Fruit fly (Drosophila melanogaster) whole organism, pupa: Measurements from ENCODE around the gene CG3117.

Experiments
- CG10348 ChIP-seq: fragments of 200-800 bp; sonication (Bioruptor generic); IDR thresholded peaks from 2 replicates; pipeline ENCODE4 v1.3.6; 2022; ENCODE audit warnings: missing biosample characterization, missing genetic modification characterization
- CG12605 ChIP-seq: fragments of 200-800 bp; sonication (Bioruptor generic); IDR thresholded peaks from 2 replicates; pipeline ENCODE4 v1.3.6; 2022; ENCODE audit warnings: missing biosample characterization, missing genetic modification characterization
- CG13204 ChIP-seq: fragments of 200-800 bp; sonication (Bioruptor generic); optimal IDR thresholded peaks from 2 replicates; lab custom pipeline; 2018; ENCODE audit warnings: missing biosample characterization, mild to moderate bottlenecking, missing genetic modification characterization, moderate library complexity
- CG14655 ChIP-seq: fragments of 200-800 bp; sonication (Bioruptor generic); optimal IDR thresholded peaks from 3 replicates; lab custom pipeline; 2017; ENCODE audit warnings: mild to moderate bottlenecking, missing biosample characterization, missing genetic modification reagents, missing genetic modification characterization
- CG15710 ChIP-seq: fragments of 200-800 bp; sonication (Bioruptor generic); optimal IDR thresholded peaks from 2 replicates; lab custom pipeline; 2018; ENCODE audit warnings: missing biosample characterization, mild to moderate bottlenecking, missing genetic modification characterization, moderate library complexity
- CG17806 ChIP-seq: fragments of 200-800 bp; sonication (Bioruptor generic); optimal IDR thresholded peaks from 2 replicates; lab custom pipeline; 2018; ENCODE audit warnings: missing biosample characterization, mild to moderate bottlenecking, missing genetic modification characterization, moderate library complexity
- CG32121 ChIP-seq: fragments of 200-800 bp; sonication (Bioruptor generic); IDR thresholded peaks from 2 replicates; pipeline ENCODE4 v1.3.6; 2022; ENCODE audit warnings: missing biosample characterization, missing genetic modification characterization
- CG34367 ChIP-seq: fragments of 200-800 bp; sonication (Bioruptor generic); optimal IDR thresholded peaks from 2 replicates; lab custom pipeline; 2018; ENCODE audit warnings: missing biosample characterization, mild to moderate bottlenecking, missing genetic modification characterization
- CG4496 ChIP-seq: fragments of 200-800 bp; sonication (Bioruptor generic); IDR thresholded peaks from 3 replicates; pipeline ENCODE4 v1.3.6; 2022; ENCODE audit warnings: missing biosample characterization, missing genetic modification characterization
- CG8159 ChIP-seq: fragments of 200-800 bp; sonication (Bioruptor generic); optimal IDR thresholded peaks from 3 replicates; lab custom pipeline; 2018; ENCODE audit warnings: missing biosample characterization, mild to moderate bottlenecking, missing genetic modification characterization, moderate library complexity
- CG8301 ChIP-seq: fragments of 200-800 bp; sonication (Bioruptor generic); optimal IDR thresholded peaks from 2 replicates; lab custom pipeline; 2018; ENCODE audit warnings: missing biosample characterization, mild to moderate bottlenecking, missing genetic modification characterization
- CG9948 ChIP-seq: fragments of 200-800 bp; sonication (Bioruptor generic); optimal IDR thresholded peaks from 2 replicates; lab custom pipeline; 2018; ENCODE audit warnings: missing biosample characterization, mild to moderate bottlenecking, missing genetic modification characterization, moderate library complexity
- D1 ChIP-seq: fragments of 200-800 bp; sonication (Bioruptor generic); optimal IDR thresholded peaks from 2 replicates; lab custom pipeline; 2018; ENCODE audit warnings: missing biosample characterization, mild to moderate bottlenecking, missing genetic modification characterization, moderate library complexity
- EcR ChIP-seq: fragments of 200-800 bp; sonication (Bioruptor generic); optimal IDR thresholded peaks from 3 replicates; lab custom pipeline; 2019; ENCODE audit warnings: missing biosample characterization, missing genetic modification characterization, mild to moderate bottlenecking, moderate library complexity, missing genetic modification reagents
- Ets98B ChIP-seq: fragments of 200-800 bp; sonication (Bioruptor generic); IDR thresholded peaks from 2 replicates; pipeline ENCODE4 v1.3.6; 2022; ENCODE audit warnings: missing biosample characterization, missing genetic modification characterization
- Pif1A ChIP-seq: fragments of 200-800 bp; sonication (Bioruptor generic); optimal IDR thresholded peaks from 3 replicates; lab custom pipeline; 2016; ENCODE audit warnings: missing biosample characterization, missing genetic modification characterization
- Pif1B ChIP-seq: fragments of 200-800 bp; sonication (Bioruptor generic); optimal IDR thresholded peaks from 3 replicates; lab custom pipeline; 2016; ENCODE audit warnings: missing biosample characterization, missing genetic modification characterization
- Snoo ChIP-seq: fragments of 200-800 bp; sonication (Bioruptor generic); optimal IDR thresholded peaks from 3 replicates; lab custom pipeline; 2017; ENCODE audit warnings: missing biosample characterization, mild to moderate bottlenecking, missing genetic modification characterization, inconsistent platforms
- fd96Ca ChIP-seq: fragments of 200-800 bp; sonication (Bioruptor generic); IDR thresholded peaks from 3 replicates; pipeline ENCODE4 v1.3.6; 2022; ENCODE audit warnings: missing biosample characterization, missing genetic modification characterization
- gl ChIP-seq: fragments of 200-800 bp; sonication (Bioruptor generic); optimal IDR thresholded peaks from 2 replicates; lab custom pipeline; 2018; ENCODE audit warnings: missing biosample characterization, mild to moderate bottlenecking, missing genetic modification characterization
- rn ChIP-seq: fragments of 200-800 bp; sonication (Bioruptor generic); IDR thresholded peaks from 2 replicates; pipeline ENCODE4 v1.3.6; 2022; ENCODE audit warnings: missing biosample characterization, missing genetic modification characterization

CG3117 gene

dm6 chr2L:2861885-2862620 is 15.0 kb upstream of the CG3117 start:
- TF ChIP-seq CG34367 (tag; lab: Kevin White, UChicago) (no peak), fd96Ca (GFP tag; lab: Robert Waterston, UW) (peak; percentile 75), CG17806 (tag; lab: Kevin White, UChicago) (peak; percentile 7), gl (tag; lab: Kevin White, UChicago) (peak; percentile 41), CG14655 (GFP tag; lab: Kevin White, UChicago) (peak; percentile 46), Pif1B (GFP tag; lab: Kevin White, UChicago) (peak; percentile 48), CG4496 (GFP tag; lab: Robert Waterston, UW) (peak; percentile 68), CG8301 (peak; percentile 44), CG9948 (tag; lab: Kevin White, UChicago) (peak; percentile 19), Ets98B (GFP tag; lab: Robert Waterston, UW) (peak; percentile 58), CG32121 (GFP tag; lab: Robert Waterston, UW) (peak; percentile 58), Snoo (no peak), EcR (GFP tag; lab: Kevin White, UChicago) (peak; percentile 20), Pif1A (GFP tag; lab: Kevin White, UChicago) (peak; percentile 45), CG13204 (GFP tag; lab: Kevin White, UChicago) (no peak), CG8159 (tag; lab: Kevin White, UChicago) (peak; percentile 21), CG10348 (GFP tag; lab: Robert Waterston, UW) (no peak), CG15710 (no peak), D1 (tag; lab: Kevin White, UChicago) (no peak)

DNA sequence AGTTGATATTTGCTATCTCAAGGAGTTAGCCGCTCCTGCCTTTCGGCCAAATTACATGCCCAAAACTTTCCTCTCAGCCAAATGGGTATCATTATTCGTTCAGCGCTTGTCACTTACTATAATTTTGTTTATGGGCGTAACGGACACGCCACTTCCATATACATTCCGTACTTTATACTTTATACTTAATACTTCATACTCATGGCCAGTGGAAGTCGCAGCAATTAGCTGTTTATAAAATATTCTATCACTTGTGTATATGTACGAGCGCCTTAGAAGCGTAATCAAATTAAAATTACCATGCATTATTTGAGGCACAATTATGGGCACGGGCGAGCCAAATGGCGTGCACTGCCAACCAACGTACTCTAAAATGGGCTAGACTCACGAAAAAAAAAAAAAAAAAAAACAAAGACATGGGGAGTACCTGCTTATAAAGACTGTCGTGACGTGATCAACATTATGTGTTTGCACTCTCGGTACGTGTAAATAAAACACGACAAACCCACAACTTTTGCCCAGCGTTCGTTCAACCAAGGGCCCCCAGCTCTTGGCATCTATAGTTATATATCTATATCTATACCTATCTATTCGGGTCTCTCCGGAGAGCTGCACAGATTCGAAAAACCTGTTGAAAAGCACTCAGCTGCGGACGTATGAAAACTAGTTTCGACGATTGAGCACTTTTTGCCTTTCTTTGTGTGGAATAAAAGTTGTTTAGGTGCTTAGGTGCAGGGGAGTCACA is 14.3 kb upstream of the CG3117 start:
- TF ChIP-seq fd96Ca (GFP tag; lab: Robert Waterston, UW): peak; percentile 25; the same call in 1 of the 3 replicates
- TF ChIP-seq EcR (GFP tag; lab: Kevin White, UChicago): peak; percentile 92
- TF ChIP-seq CG17806 (tag; lab: Kevin White, UChicago): no peak
- 0 out of 2 replicates have a peak, but pooled peaks have one; percentile 31 for TF ChIP-seq CG32121 (GFP tag; lab: Robert Waterston, UW)

- TF ChIP-seq Snoo (peak; percentile 63), CG4496 (GFP tag; lab: Robert Waterston, UW) (peak; percentile 83), CG13204 (GFP tag; lab: Kevin White, UChicago) (no peak), CG12605 (GFP tag; lab: Robert Waterston, UW) (peak; percentile 65), D1 (tag; lab: Kevin White, UChicago) (no peak), rn (GFP tag; lab: Robert Waterston, UW) (peak; percentile 41; the same call in 1 of the 2 replicates), CG9948 (tag; lab: Kevin White, UChicago) (peak; percentile 55), fd96Ca (GFP tag; lab: Robert Waterston, UW) (peak; percentile 84), CG15710 (no peak), CG32121 (GFP tag; lab: Robert Waterston, UW) (peak; percentile 81), CG17806 (tag; lab: Kevin White, UChicago) (peak; percentile 48), EcR (GFP tag; lab: Kevin White, UChicago) (peak; percentile 10), Ets98B (GFP tag; lab: Robert Waterston, UW) (peak; percentile 84), CG34367 (tag; lab: Kevin White, UChicago) (peak; percentile 32), CG8159 (tag; lab: Kevin White, UChicago) (peak; percentile 56), CG8301 (peak; percentile 80), CG14655 (GFP tag; lab: Kevin White, UChicago) (peak; percentile 84), Pif1A (GFP tag; lab: Kevin White, UChicago) (peak; percentile 28), CG10348 (GFP tag; lab: Robert Waterston, UW) (no peak), Pif1B (GFP tag; lab: Kevin White, UChicago) (peak; percentile 48)
- TF ChIP-seq, all 21 proteins: peak for 16
Measured at dm6 chr2L:2857862-2858734, 11.1 kb upstream of the CG3117 start.

DNA sequence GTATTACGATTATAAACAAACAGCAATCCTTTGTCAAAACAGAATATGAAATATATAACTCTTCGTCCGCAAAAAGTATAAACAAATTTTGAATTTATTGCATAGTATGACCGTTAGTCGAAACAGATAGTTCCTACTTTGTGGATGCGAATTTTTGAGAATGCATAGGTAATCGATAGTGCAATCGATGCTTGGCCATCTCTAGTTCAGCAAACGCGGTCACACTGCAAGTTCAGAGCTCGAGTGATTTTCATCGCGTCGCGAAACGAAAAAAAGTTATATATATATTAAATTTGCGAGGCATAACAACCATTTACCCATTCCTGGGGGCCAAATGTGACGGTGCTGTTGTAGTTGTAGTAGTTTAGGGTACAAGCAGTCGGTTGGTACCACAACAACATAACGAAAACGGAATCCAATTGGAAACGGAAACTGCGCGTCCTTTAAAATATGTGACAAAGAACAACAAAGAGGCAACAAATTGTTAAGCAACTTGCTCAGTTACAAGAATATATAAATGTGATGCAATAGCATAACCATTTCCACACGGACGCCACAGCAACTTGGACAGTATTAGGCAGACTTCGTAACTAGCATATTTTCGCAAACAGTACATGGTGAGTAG is 10.1 kb upstream of the CG3117 start, which contains the start of gene CG2991:
Gene CG2991, plus strand, starts transcription at position 205 of the 625 bp plus-strand sequence.
- TF ChIP-seq rn (GFP tag; lab: Robert Waterston, UW) (no peak), CG34367 (tag; lab: Kevin White, UChicago) (no peak), Snoo (no peak), Ets98B (GFP tag; lab: Robert Waterston, UW) (peak; percentile 11; the same call in 1 of the 2 replicates), Pif1B (GFP tag; lab: Kevin White, UChicago) (peak; percentile 48), CG17806 (tag; lab: Kevin White, UChicago) (no peak), EcR (GFP tag; lab: Kevin White, UChicago) (peak; percentile 21), gl (tag; lab: Kevin White, UChicago) (no peak), CG13204 (GFP tag; lab: Kevin White, UChicago) (no peak), Pif1A (GFP tag; lab: Kevin White, UChicago) (peak; percentile 15), CG4496 (GFP tag; lab: Robert Waterston, UW) (0 out of 3 replicates have a peak, but pooled peaks have one; percentile 17), CG8159 (tag; lab: Kevin White, UChicago) (peak; percentile 18), CG9948 (tag; lab: Kevin White, UChicago) (no peak), fd96Ca (GFP tag; lab: Robert Waterston, UW) (no peak), CG12605 (GFP tag; lab: Robert Waterston, UW) (no peak), CG14655 (GFP tag; lab: Kevin White, UChicago) (no peak), CG15710 (no peak)
